Fruit fly (Drosophila melanogaster) whole organism, embryonic: ENCODE results near the gene CalpB.
A peak's percentile ranks its signal among the peaks of the same experiment; 100 is the strongest.

Experiments
- ATbp ChIP-seq: fragments of 200-800 bp; sonication (Bioruptor generic); optimal IDR thresholded peaks from 2 replicates; lab custom pipeline; 2017; ENCODE audit warnings: missing biosample characterization, mild to moderate bottlenecking, missing genetic modification characterization, missing genetic modification reagents
- Antp ChIP-seq: fragments of 200-800 bp; sonication (Bioruptor generic); optimal IDR thresholded peaks from 3 replicates; lab custom pipeline; 2016; ENCODE audit warnings: missing biosample characterization, missing genetic modification characterization
- B-H1 ChIP-seq: fragments of 200-800 bp; sonication (Bioruptor generic); IDR thresholded peaks from 3 replicates; pipeline ENCODE4 v1.3.6; 2022; ENCODE audit warnings: missing biosample characterization, missing genetic modification characterization
- BEAF-32 ChIP-seq: fragments of 200-800 bp; sonication (Bioruptor generic); optimal IDR thresholded peaks from 3 replicates; lab custom pipeline; 2017; ENCODE audit warnings: missing biosample characterization, missing genetic modification characterization, mild to moderate bottlenecking, moderate library complexity, missing genetic modification reagents
- C15 ChIP-seq: fragments of 200-800 bp; sonication (Bioruptor generic); IDR thresholded peaks from 3 replicates; pipeline ENCODE4 v1.3.6; 2022; ENCODE audit warnings: missing biosample characterization, missing genetic modification characterization
- CG13894 ChIP-seq: fragments of 200-800 bp; sonication (Bioruptor generic); optimal IDR thresholded peaks from 3 replicates; lab custom pipeline; 2018; ENCODE audit warnings: missing biosample characterization, mild to moderate bottlenecking, missing genetic modification characterization, moderate library complexity
- CG14710 ChIP-seq: fragments of 200-800 bp; sonication (Bioruptor generic); optimal IDR thresholded peaks from 3 replicates; lab custom pipeline; 2019; ENCODE audit warnings: missing biosample characterization, mild to moderate bottlenecking, missing genetic modification characterization, moderate library complexity
- CG1602 ChIP-seq: fragments of 200-800 bp; sonication (Bioruptor generic); optimal IDR thresholded peaks from 3 replicates; lab custom pipeline; 2016; ENCODE audit warnings: missing biosample characterization, missing genetic modification characterization
- CG16863 ChIP-seq: fragments of 200-800 bp; sonication (Bioruptor generic); optimal IDR thresholded peaks from 3 replicates; lab custom pipeline; 2016; ENCODE audit warnings: missing biosample characterization, missing genetic modification characterization
- CG31365 ChIP-seq: fragments of 200-800 bp; sonication (Bioruptor generic); optimal IDR thresholded peaks from 2 replicates; lab custom pipeline; 2018; ENCODE audit warnings: missing biosample characterization, mild to moderate bottlenecking, missing genetic modification characterization
- CG33213 ChIP-seq: fragments of 200-800 bp; sonication (Bioruptor generic); optimal IDR thresholded peaks from 3 replicates; lab custom pipeline; 2016; ENCODE audit warnings: missing biosample characterization, missing genetic modification characterization
- CG34376 ChIP-seq: fragments of 200-800 bp; sonication (Bioruptor generic); optimal IDR thresholded peaks from 2 replicates; lab custom pipeline; 2018; ENCODE audit warnings: missing biosample characterization, mild to moderate bottlenecking, missing genetic modification characterization
- CG4360 ChIP-seq: fragments of 200-800 bp; sonication (Bioruptor generic); IDR thresholded peaks from 2 replicates; pipeline ENCODE4 v1.3.6; 2022; ENCODE audit warnings: missing biosample characterization, missing genetic modification characterization
- CG4820 ChIP-seq: fragments of 200-800 bp; sonication (Bioruptor generic); optimal IDR thresholded peaks from 3 replicates; lab custom pipeline; 2016; ENCODE audit warnings: missing biosample characterization, missing genetic modification characterization
- CG4854 ChIP-seq: fragments of 200-800 bp; sonication (Bioruptor generic); optimal IDR thresholded peaks from 2 replicates; lab custom pipeline; 2016; ENCODE audit warnings: missing biosample characterization, missing genetic modification characterization, inconsistent platforms
- CG6272 ChIP-seq: fragments of 200-800 bp; sonication (Bioruptor generic); IDR thresholded peaks from 2 replicates; pipeline ENCODE4 v1.3.6; 2022; ENCODE audit warnings: missing biosample characterization, missing genetic modification characterization
- CG8089 ChIP-seq: fragments of 200-800 bp; sonication (Bioruptor generic); optimal IDR thresholded peaks from 3 replicates; lab custom pipeline; 2016; ENCODE audit warnings: missing biosample characterization, missing genetic modification characterization
- CG9727 ChIP-seq: fragments of 200-800 bp; sonication (Bioruptor generic); optimal IDR thresholded peaks from 3 replicates; lab custom pipeline; 2017; ENCODE audit warnings: missing biosample characterization, mild to moderate bottlenecking, missing genetic modification characterization
- CG9932 ChIP-seq: fragments of 200-800 bp; sonication (Bioruptor generic); IDR thresholded peaks from 2 replicates; pipeline ENCODE4 v1.3.6; 2022; ENCODE audit warnings: missing biosample characterization, missing genetic modification characterization
- CHES-1-like ChIP-seq: fragments of 200-800 bp; sonication (Bioruptor generic); optimal IDR thresholded peaks from 2 replicates; lab custom pipeline; 2016; ENCODE audit warnings: missing biosample characterization, missing genetic modification characterization
- CoRest ChIP-seq: fragments of 200-800 bp; sonication (Bioruptor generic); optimal IDR thresholded peaks from 3 replicates; lab custom pipeline; 2018; ENCODE audit warnings: missing biosample characterization, mild to moderate bottlenecking, missing genetic modification characterization, moderate library complexity
- Gsc ChIP-seq: fragments of 200-800 bp; sonication (Bioruptor generic); IDR thresholded peaks from 2 replicates; pipeline ENCODE4 v1.3.6; 2022; ENCODE audit warnings: missing biosample characterization, missing genetic modification characterization
- Gug ChIP-seq: fragments of 200-800 bp; sonication (Bioruptor generic); IDR thresholded peaks from 4 replicates; pipeline ENCODE4 v1.3.6; 2022; ENCODE audit warnings: missing biosample characterization, missing genetic modification characterization
- HLH54F ChIP-seq: fragments of 200-800 bp; sonication (Bioruptor generic); optimal IDR thresholded peaks from 3 replicates; lab custom pipeline; 2016; ENCODE audit warnings: missing biosample characterization, missing genetic modification characterization
- Hr3 ChIP-seq: fragments of 200-800 bp; sonication (Bioruptor generic); optimal IDR thresholded peaks from 3 replicates; lab custom pipeline; 2016; ENCODE audit warnings: missing biosample characterization, missing genetic modification characterization
- MTF-1 ChIP-seq: fragments of 200-800 bp; sonication (Bioruptor generic); optimal IDR thresholded peaks from 2 replicates; lab custom pipeline; 2018; ENCODE audit warnings: missing biosample characterization, mild to moderate bottlenecking, missing genetic modification characterization, borderline replicate concordance
- Sox100B ChIP-seq: fragments of 200-800 bp; sonication (Bioruptor generic); optimal IDR thresholded peaks from 3 replicates; lab custom pipeline; 2018; ENCODE audit warnings: missing biosample characterization, mild to moderate bottlenecking, missing genetic modification characterization
- ato ChIP-seq: fragments of 200-800 bp; sonication (Bioruptor generic); IDR thresholded peaks from 2 replicates; pipeline ENCODE4 v1.3.6; 2022; ENCODE audit warnings: missing biosample characterization, missing genetic modification characterization; ENCODE audit not compliant: partially characterized antibody
- cato ChIP-seq: fragments of 200-800 bp; sonication (Bioruptor generic); optimal IDR thresholded peaks from 2 replicates; lab custom pipeline; 2016; ENCODE audit warnings: missing biosample characterization, missing genetic modification characterization, borderline replicate concordance
- chinmo ChIP-seq: fragments of 200-800 bp; sonication (Bioruptor generic); IDR thresholded peaks from 4 replicates; pipeline ENCODE4 v1.3.6; 2022; ENCODE audit warnings: missing biosample characterization, missing genetic modification characterization; ENCODE audit not compliant: partially characterized antibody
- crol ChIP-seq: fragments of 200-800 bp; sonication (Bioruptor generic); IDR thresholded peaks from 2 replicates; pipeline ENCODE4 v1.3.6; 2022; ENCODE audit warnings: missing biosample characterization, missing genetic modification characterization
- danr ChIP-seq: fragments of 200-800 bp; sonication (Bioruptor generic); IDR thresholded peaks from 2 replicates; pipeline ENCODE4 v1.3.6; 2022; ENCODE audit warnings: missing biosample characterization, missing genetic modification characterization
- ems ChIP-seq: fragments of 200-800 bp; sonication (Bioruptor generic); optimal IDR thresholded peaks from 3 replicates; lab custom pipeline; 2016; ENCODE audit warnings: missing biosample characterization, missing genetic modification characterization
- gce ChIP-seq: fragments of 200-800 bp; sonication (Bioruptor generic); IDR thresholded peaks from 3 replicates; pipeline ENCODE4 v1.3.6; 2022; ENCODE audit warnings: missing biosample characterization, missing genetic modification characterization
- gcm ChIP-seq: fragments of 200-800 bp; sonication (Bioruptor generic); optimal IDR thresholded peaks from 2 replicates; lab custom pipeline; 2019; ENCODE audit warnings: missing biosample characterization, mild to moderate bottlenecking, missing genetic modification characterization, moderate library complexity
- gfzf ChIP-seq: fragments of 200-800 bp; sonication (Bioruptor generic); optimal IDR thresholded peaks from 2 replicates; lab custom pipeline; 2016; ENCODE audit warnings: missing biosample characterization, mild to moderate bottlenecking, missing genetic modification characterization, moderate library complexity
- gt ChIP-seq: fragments of 200-800 bp; sonication (Bioruptor generic); IDR thresholded peaks from 2 replicates; pipeline ENCODE4 v1.3.6; 2022; ENCODE audit warnings: missing biosample characterization, missing genetic modification characterization
- mld ChIP-seq: fragments of 200-800 bp; sonication (Bioruptor generic); IDR thresholded peaks from 3 replicates; pipeline ENCODE4 v1.3.6; 2022; ENCODE audit warnings: missing biosample characterization, missing genetic modification characterization; ENCODE audit not compliant: partially characterized antibody
- nau ChIP-seq: fragments of 200-800 bp; sonication (Bioruptor generic); optimal IDR thresholded peaks from 3 replicates; lab custom pipeline; 2017; ENCODE audit warnings: missing biosample characterization, mild to moderate bottlenecking, missing genetic modification characterization, missing genetic modification reagents
- nom ChIP-seq: fragments of 200-800 bp; sonication (Bioruptor generic); optimal IDR thresholded peaks from 2 replicates; lab custom pipeline; 2017; ENCODE audit warnings: missing biosample characterization, missing genetic modification characterization, mild to moderate bottlenecking, moderate library complexity, missing genetic modification reagents
- onecut ChIP-seq: fragments of 200-800 bp; sonication (Bioruptor generic); IDR thresholded peaks from 2 replicates; pipeline ENCODE4 v1.3.6; 2022; ENCODE audit warnings: missing biosample characterization, missing genetic modification characterization
- phol ChIP-seq: fragments of 200-800 bp; sonication (Bioruptor generic); optimal IDR thresholded peaks from 3 replicates; lab custom pipeline; 2018; ENCODE audit warnings: missing biosample characterization, mild to moderate bottlenecking, missing genetic modification characterization, moderate library complexity
- pros ChIP-seq: fragments of 200-800 bp; sonication (Bioruptor generic); optimal IDR thresholded peaks from 3 replicates; lab custom pipeline; 2019; ENCODE audit warnings: missing biosample characterization, mild to moderate bottlenecking, missing genetic modification characterization, moderate library complexity
- trem ChIP-seq: fragments of 200-800 bp; optimal IDR thresholded peaks from 3 replicates; lab custom pipeline; 2019; ENCODE audit warnings: missing biosample characterization, mild to moderate bottlenecking, missing genetic modification characterization, moderate library complexity
- unc-4 ChIP-seq: fragments of 200-800 bp; sonication (Bioruptor generic); IDR thresholded peaks from 2 replicates; pipeline ENCODE4 v1.3.6; 2022; ENCODE audit warnings: missing biosample characterization, missing genetic modification characterization; ENCODE audit not compliant: partially characterized antibody
- zfh2 ChIP-seq: fragments of 200-800 bp; sonication (Bioruptor generic); optimal IDR thresholded peaks from 2 replicates; lab custom pipeline; 2016; ENCODE audit warnings: missing biosample characterization, missing genetic modification characterization

Gene CalpB

dm6 chr3L:9859624-9860023, 28.9 kb upstream of the CalpB start, which contains the start of gene CG10809 (continued):
- no peak for TF ChIP-seq crol
- TF ChIP-seq CG33213 (GFP tag; lab: Kevin White, UChicago) = no peak
- TF ChIP-seq cato (GFP tag; lab: Kevin White, UChicago) = no peak
- TF ChIP-seq CG6272 (GFP tag; lab: Robert Waterston, UW) = no peak
- TF ChIP-seq CG9727 (GFP tag; lab: Kevin White, UChicago) = peak; percentile 48
- peak; percentile 11 for TF ChIP-seq Hr3 (GFP tag; lab: Kevin White, UChicago)
- peak; percentile 68 for TF ChIP-seq mld (GFP tag; lab: Robert Waterston, UW)

- TF ChIP-seq chinmo (GFP tag; lab: Robert Waterston, UW) (no peak), CG4854 (GFP tag; lab: Kevin White, UChicago) (no peak), MTF-1 (GFP tag; lab: Kevin White, UChicago) (no peak), nom (GFP tag; lab: Kevin White, UChicago) (peak; percentile 76), CHES-1-like (no peak), Sox100B (GFP tag; lab: Kevin White, UChicago) (no peak), ems (GFP tag; lab: Kevin White, UChicago) (no peak), Gsc (GFP tag; lab: Robert Waterston, UW) (no peak), B-H1 (GFP tag; lab: Robert Waterston, UW) (no peak)
Measured at dm6 chr3L:9863656-9864055, 24.9 kb upstream of the CalpB start.

- no peak for TF ChIP-seq CG31365 (tag; lab: Kevin White, UChicago)
- no peak; the same call in 1 of the 2 replicates for TF ChIP-seq CG9932 (GFP tag; lab: Robert Waterston, UW)
- TF ChIP-seq phol (tag; lab: Kevin White, UChicago) = peak; percentile 97
- no peak for TF ChIP-seq CG4820 (GFP tag; lab: Kevin White, UChicago)
- no peak for TF ChIP-seq C15 (GFP tag; lab: Robert Waterston, UW)
- TF ChIP-seq pros = no peak
- TF ChIP-seq HLH54F = peak; percentile 1
- TF ChIP-seq BEAF-32 (GFP tag; lab: Kevin White, UChicago) = peak; percentile 92
- TF ChIP-seq CG8089 (GFP tag; lab: Kevin White, UChicago) = no peak
- TF ChIP-seq ato (GFP tag; lab: Robert Waterston, UW) = 0 out of 2 replicates have a peak, but pooled peaks have one; percentile 9
- TF ChIP-seq Gug (GFP tag; lab: Robert Waterston, UW) = 0 out of 4 replicates have a peak, but pooled peaks have one; percentile 8
- no peak for TF ChIP-seq CG16863 (GFP tag; lab: Kevin White, UChicago)
- TF ChIP-seq CG13894 (tag; lab: Kevin White, UChicago) = no peak
- no peak for TF ChIP-seq ATbp
- TF ChIP-seq unc-4 = peak; percentile 79
- peak; percentile 8 for TF ChIP-seq CG1602
- TF ChIP-seq gce (GFP tag; lab: Robert Waterston, UW) = no peak
- no peak for TF ChIP-seq danr
- peak; percentile 92 for TF ChIP-seq onecut (GFP tag; lab: Robert Waterston, UW)
- no peak for TF ChIP-seq gcm
- TF ChIP-seq Antp (GFP tag; lab: Kevin White, UChicago) = peak; percentile 38
- TF ChIP-seq CG34376 (GFP tag; lab: Kevin White, UChicago) = no peak
- no peak for TF ChIP-seq gt (GFP tag; lab: Robert Waterston, UW)
- TF ChIP-seq CG14710 = peak; percentile 90
- TF ChIP-seq zfh2 (GFP tag; lab: Kevin White, UChicago) = peak; percentile 15
- no peak for TF ChIP-seq CG4360 (GFP tag; lab: Robert Waterston, UW)
- peak; percentile 62 for TF ChIP-seq CoRest
- peak; percentile 83 for TF ChIP-seq trem (tag; lab: Kevin White, UChicago)
- no peak for TF ChIP-seq nau
- peak; percentile 67 for TF ChIP-seq gfzf (GFP tag; lab: Kevin White, UChicago)
- no peak for TF ChIP-seq chinmo (GFP tag; lab: Robert Waterston, UW)
Measured at dm6 chr3L:9864275-9865052, 24.1 kb upstream of the CalpB start, which contains the start of the genes iPLA2-VIA and Ciz1. Gene iPLA2-VIA (minus strand): TSS chr3L:9864349. Gene Ciz1 (plus strand): TSS chr3L:9864639.
